Fruit fly (Drosophila melanogaster) whole organism, embryonic: ENCODE measurements around the gene CG34282.

Experiments
- CG14965 ChIP-seq: fragments of 200-800 bp; sonication (Bioruptor generic); optimal IDR thresholded peaks from 2 replicates; lab custom pipeline; 2016; ENCODE audit warnings: missing biosample characterization, missing genetic modification characterization, borderline replicate concordance
- Dref ChIP-seq: fragments of 200-800 bp; sonication (Bioruptor generic); IDR thresholded peaks from 2 replicates; pipeline ENCODE4 v1.3.6; 2022; ENCODE audit warnings: missing biosample characterization, missing genetic modification characterization
- H2.0 ChIP-seq: fragments of 200-800 bp; sonication (Bioruptor generic); IDR thresholded peaks from 2 replicates; pipeline ENCODE4 v1.3.6; 2022; ENCODE audit warnings: missing biosample characterization, missing genetic modification characterization
- dm ChIP-seq: fragments of 200-800 bp; sonication (Bioruptor generic); optimal IDR thresholded peaks from 3 replicates; lab custom pipeline; 2016; ENCODE audit warnings: missing biosample characterization, missing genetic modification characterization
- jing ChIP-seq: fragments of 200-800 bp; sonication (Bioruptor generic); optimal IDR thresholded peaks from 2 replicates; lab custom pipeline; 2018; ENCODE audit warnings: missing biosample characterization, mild to moderate bottlenecking, missing genetic modification characterization
- klu ChIP-seq: fragments of 200-800 bp; sonication (Bioruptor generic); IDR thresholded peaks from 2 replicates; pipeline ENCODE4 v1.3.6; 2022; ENCODE audit warnings: missing biosample characterization, missing genetic modification characterization
- mld ChIP-seq: fragments of 200-800 bp; sonication (Bioruptor generic); IDR thresholded peaks from 3 replicates; pipeline ENCODE4 v1.3.6; 2022; ENCODE audit warnings: missing biosample characterization, missing genetic modification characterization; ENCODE audit not compliant: partially characterized antibody
- pros ChIP-seq: fragments of 200-800 bp; sonication (Bioruptor generic); optimal IDR thresholded peaks from 3 replicates; lab custom pipeline; 2019; ENCODE audit warnings: missing biosample characterization, mild to moderate bottlenecking, missing genetic modification characterization, moderate library complexity

- TF ChIP-seq pros (GFP tag; lab: Kevin White, UChicago) (no peak), klu (GFP tag; lab: Robert Waterston, UW) (no peak), dm (no peak), Dref (GFP tag; lab: Robert Waterston, UW) (no peak), H2.0 (GFP tag; lab: Robert Waterston, UW) (no peak), jing (GFP tag; lab: Kevin White, UChicago) (no peak), CG14965 (GFP tag; lab: Kevin White, UChicago) (no peak), mld (no peak)
Observed at dm6 chr3R:18728368-18728767, 33.3 kb downstream of the CG34282 start, which contains the start of gene CG7715.
